Worm (Caenorhabditis elegans): ENCODE results near the gene Y116F11B.8.

DNA sequence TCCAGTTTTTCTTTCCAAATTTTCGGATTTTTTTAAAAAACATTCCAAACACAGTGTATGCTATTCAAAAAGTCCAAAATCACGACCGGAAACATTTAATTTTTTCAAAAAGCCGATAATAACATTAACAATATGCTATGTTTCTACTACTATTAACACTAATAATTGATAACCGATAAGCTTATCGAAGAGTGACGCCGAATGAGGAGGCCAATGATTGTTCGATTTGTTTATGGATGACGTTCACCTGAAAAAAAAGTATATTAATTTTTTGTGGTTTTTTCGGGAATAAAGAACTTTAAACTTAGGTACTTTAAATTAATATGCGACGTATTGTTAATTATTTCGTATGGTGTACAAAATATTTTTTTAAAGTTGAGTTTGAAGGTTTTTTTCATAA is 40.5 kb downstream of the Y116F11B.8 start:
- TF ChIP-seq sma-3 (GFP tag; optimal IDR thresholded peaks at IDR 0.05) (no peak), lin-13 (GFP tag; optimal IDR thresholded peaks at IDR 0.05) (no peak)
